Worm (Caenorhabditis elegans): Measurements from ENCODE around the gene tag-267.

DNA sequence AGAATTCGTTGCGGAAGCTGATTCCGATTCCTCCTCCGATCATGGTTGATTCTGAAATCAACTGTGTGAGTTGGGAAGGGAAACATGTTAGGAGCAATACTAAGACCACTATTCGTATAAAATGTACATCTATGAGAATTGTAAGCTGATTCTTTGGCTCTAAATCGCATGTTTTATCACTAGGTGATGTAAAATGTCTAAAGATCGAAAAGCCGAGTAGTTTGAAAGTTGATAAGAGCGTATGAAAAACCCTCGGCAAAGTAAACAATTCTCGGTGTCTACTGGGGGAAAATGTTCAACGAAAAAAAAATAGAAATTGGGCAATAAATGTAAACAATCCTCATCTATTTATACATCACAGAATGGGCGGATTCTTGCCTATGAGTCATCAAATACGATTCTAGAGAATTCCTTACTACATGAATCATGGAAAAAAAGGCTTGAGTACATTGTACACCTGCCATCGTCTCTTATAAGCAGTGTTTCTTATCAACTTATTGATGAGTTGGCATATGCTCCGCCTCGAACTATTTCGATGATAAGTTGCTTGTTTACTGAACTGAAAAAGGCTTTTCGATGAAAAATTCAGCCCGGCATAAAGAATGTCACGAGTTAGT is 40.2 kb upstream of the tag-267 start, which contains the start of gene lec-6:
- TF ChIP-seq nhr-6 (tag; optimal IDR thresholded peaks at IDR 0.05) (no peak), nhr-10 (tag; optimal IDR thresholded peaks at IDR 0.05) (peak; percentile 12), set-16 (GFP tag; IDR thresholded peaks at IDR 0.05) (0 out of 2 replicates have a peak, but pooled peaks have one; percentile 0), nhr-28 (tag; optimal IDR thresholded peaks at IDR 0.05) (peak; percentile 73), aly-2 (tag; optimal IDR thresholded peaks at IDR 0.05) (no peak), unc-62 (GFP tag; optimal IDR thresholded peaks at IDR 0.05 in 1 of 2) (peak; percentile 74 to 78), unc-62 (tag; optimal IDR thresholded peaks at IDR 0.05) (no peak)
